Fruit fly (Drosophila melanogaster): ENCODE results near the gene CG32694.

DNA sequence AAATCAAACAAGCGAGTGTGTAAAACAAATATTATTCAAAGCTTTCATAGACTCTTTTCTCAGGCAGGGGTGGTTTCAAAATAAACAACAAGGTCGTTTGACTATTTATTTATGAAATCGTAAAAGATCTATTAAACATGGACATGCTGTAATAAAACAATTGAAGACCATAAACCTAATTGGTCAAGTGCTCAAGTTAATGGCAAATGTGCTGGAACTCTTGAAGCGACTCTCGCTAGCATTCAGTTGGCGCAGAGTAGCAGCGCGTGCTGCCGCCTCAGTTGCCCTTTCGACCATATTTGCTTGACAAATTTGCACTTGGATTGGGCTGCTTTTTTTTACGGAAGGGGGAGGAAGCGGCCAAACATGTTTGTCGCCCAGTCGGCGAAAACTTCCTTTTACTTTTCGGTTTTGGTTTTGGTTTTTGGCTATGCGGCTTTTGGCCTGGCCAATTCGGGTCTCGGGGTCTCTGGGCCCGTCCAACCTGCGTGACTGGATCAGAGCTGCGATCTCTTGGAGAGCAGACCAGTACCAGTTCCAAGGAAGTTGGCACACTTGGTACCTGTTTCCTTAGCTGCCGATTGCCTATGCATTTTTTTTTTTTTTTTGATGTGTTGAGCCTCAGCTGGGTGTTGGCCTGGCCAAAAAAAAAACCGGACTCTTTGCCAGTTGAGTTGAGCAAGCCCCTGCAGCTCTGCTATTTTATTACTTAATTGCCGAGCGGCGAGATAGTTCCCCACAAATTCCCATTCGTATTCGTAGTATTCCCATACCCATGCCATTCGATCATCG is 4.1 kb downstream of the CG32694 start:
- no peak for TF ChIP-seq CG3065 (GFP tag; optimal IDR thresholded peaks at IDR 0.05)
- no peak for TF ChIP-seq insv (GFP tag; optimal IDR thresholded peaks at IDR 0.05)
- no peak for TF ChIP-seq rib (GFP tag; IDR thresholded peaks at IDR 0.05)
- TF ChIP-seq Ada2b (GFP tag; IDR thresholded peaks at IDR 0.05), result no peak
- no peak for TF ChIP-seq usp (GFP tag; optimal IDR thresholded peaks at IDR 0.05)
- TF ChIP-seq CG1792 (GFP tag; optimal IDR thresholded peaks at IDR 0.05), result no peak
- TF ChIP-seq CG6765 (GFP tag; optimal IDR thresholded peaks at IDR 0.05), result no peak
- no peak for TF ChIP-seq Dfd (GFP tag; optimal IDR thresholded peaks at IDR 0.05)
- peak; percentile 12; the same call in 1 of the 2 replicates for TF ChIP-seq CG10366 (GFP tag; IDR thresholded peaks at IDR 0.05)
